Fruit fly (Drosophila melanogaster) whole organism: ENCODE measurements around the gene tal-2A.

Experiments
- CG8478 ChIP-seq: fragments of >200 bp; optimal IDR thresholded peaks from 2 replicates; lab custom pipeline; 2018; ENCODE audit warnings: inconsistent platforms
- EcR ChIP-seq, 2 experiments: fragments of >200 bp; optimal IDR thresholded peaks; 2 replicates each; lab custom pipeline; 2017; ENCODE audit warnings: missing biosample characterization in 2 of 2, missing genetic modification characterization in 2 of 2, missing genetic modification reagents in 2 of 2
- psq ChIP-seq: fragments of >200 bp; optimal IDR thresholded peaks from 2 replicates; lab custom pipeline; 2017

- TF ChIP-seq psq (no peak), CG8478 (lab: Kevin White, UChicago) (no peak), EcR (GFP tag; optimal IDR thresholded peaks at IDR 0.05; lab: Kevin White, UChicago) (no peak)
Observed at dm6 chr3R:13847289-13847688, 34.4 kb downstream of the tal-2A start.
